Worm (Caenorhabditis elegans) whole organism, L1 larva: Measurements from ENCODE around the gene ZK643.5.

Experiments
- ama-1 ChIP-seq: fragments of 150-350 bp; optimal IDR thresholded peaks from 2 replicates; lab custom pipeline; 2014
- lir-3 ChIP-seq: sonication (generic microtip); optimal IDR thresholded peaks from 2 replicates; lab custom pipeline; 2016; ENCODE audit warnings: mild to moderate bottlenecking, missing genetic modification characterization, moderate library complexity, missing compliant biosample characterization; ENCODE audit not compliant: poor library complexity
- mef-2 ChIP-seq: fragments of 150-350 bp; optimal IDR thresholded peaks from 2 replicates; lab custom pipeline; 2014; ENCODE audit warnings: missing biosample characterization, missing genetic modification characterization
- pqm-1 ChIP-seq: sonication (generic microtip); optimal IDR thresholded peaks from 3 replicates; lab custom pipeline; 2017; ENCODE audit warnings: missing biosample characterization, missing genetic modification characterization

ce11 chrIII:9002545-9002944 is 46.5 kb upstream of the ZK643.5 start, which contains the start of the genes F59B2.15 and zif-1:
- no peak for TF ChIP-seq pqm-1 (tag; lab: Kevin White, UChicago)
- no peak for TF ChIP-seq ama-1 (lab: Kevin White, UChicago)
- no peak for TF ChIP-seq lir-3
- TF ChIP-seq mef-2 (tag; lab: Kevin White, UChicago): no peak
